Fruit fly (Drosophila melanogaster) whole organism, embryonic: ENCODE data around the gene CG14017.

Source experiments
- Bteb2 ChIP-seq: fragments of 200-800 bp; sonication (Bioruptor generic); optimal IDR thresholded peaks from 2 replicates; lab custom pipeline; 2016; ENCODE audit warnings: missing biosample characterization, missing genetic modification characterization
- CG10431 ChIP-seq: fragments of 200-800 bp; sonication (Bioruptor generic); optimal IDR thresholded peaks from 3 replicates; lab custom pipeline; 2018; ENCODE audit warnings: missing biosample characterization, mild to moderate bottlenecking, missing genetic modification characterization
- CG10565 ChIP-seq: fragments of 200-800 bp; sonication (Bioruptor generic); optimal IDR thresholded peaks from 3 replicates; lab custom pipeline; 2016; ENCODE audit warnings: missing biosample characterization, mild to moderate bottlenecking, missing genetic modification characterization
- CG11560 ChIP-seq: fragments of 200-800 bp; sonication (Bioruptor generic); IDR thresholded peaks from 3 replicates; pipeline ENCODE4 v1.3.6; 2022; ENCODE audit warnings: missing biosample characterization, missing genetic modification characterization
- CG11723 ChIP-seq: fragments of 200-800 bp; sonication (Bioruptor generic); optimal IDR thresholded peaks from 2 replicates; lab custom pipeline; 2017; ENCODE audit warnings: missing biosample characterization, mild to moderate bottlenecking, missing genetic modification characterization
- CG12769 ChIP-seq: fragments of 200-800 bp; sonication (Bioruptor generic); optimal IDR thresholded peaks from 2 replicates; lab custom pipeline; 2019; ENCODE audit warnings: missing biosample characterization, mild to moderate bottlenecking, missing genetic modification characterization, moderate library complexity
- CG13894 ChIP-seq: fragments of 200-800 bp; sonication (Bioruptor generic); optimal IDR thresholded peaks from 3 replicates; lab custom pipeline; 2018; ENCODE audit warnings: missing biosample characterization, mild to moderate bottlenecking, missing genetic modification characterization, moderate library complexity
- CG14014 ChIP-seq: fragments of 200-800 bp; sonication (Bioruptor generic); IDR thresholded peaks from 2 replicates; pipeline ENCODE4 v1.3.6; 2022; ENCODE audit warnings: missing biosample characterization, missing genetic modification characterization
- CG15601 ChIP-seq: fragments of 200-800 bp; sonication (Bioruptor generic); optimal IDR thresholded peaks from 3 replicates; lab custom pipeline; 2019; ENCODE audit warnings: missing biosample characterization, mild to moderate bottlenecking, missing genetic modification characterization, moderate library complexity
- CG1603 ChIP-seq: fragments of 200-800 bp; sonication (Bioruptor generic); optimal IDR thresholded peaks from 2 replicates; lab custom pipeline; 2019; ENCODE audit warnings: missing biosample characterization, mild to moderate bottlenecking, missing genetic modification characterization, moderate library complexity
- CG17361 ChIP-seq: fragments of 200-800 bp; sonication (Bioruptor generic); IDR thresholded peaks from 3 replicates; pipeline ENCODE4 v1.3.6; 2022; ENCODE audit warnings: missing biosample characterization, missing genetic modification characterization
- CG1792 ChIP-seq: fragments of 200-800 bp; sonication (Bioruptor generic); optimal IDR thresholded peaks from 2 replicates; lab custom pipeline; 2016; ENCODE audit warnings: missing biosample characterization, missing genetic modification characterization
- CG18476 ChIP-seq: fragments of 200-800 bp; sonication (Bioruptor generic); optimal IDR thresholded peaks from 2 replicates; lab custom pipeline; 2016; ENCODE audit warnings: missing biosample characterization, mild to moderate bottlenecking, missing genetic modification characterization
- CG32772 ChIP-seq: fragments of 200-800 bp; sonication (Bioruptor generic); IDR thresholded peaks from 2 replicates; pipeline ENCODE4 v1.3.6; 2022; ENCODE audit warnings: missing biosample characterization, missing genetic modification characterization
- CG33557 ChIP-seq: fragments of 200-800 bp; sonication (Bioruptor generic); optimal IDR thresholded peaks from 2 replicates; lab custom pipeline; 2019; ENCODE audit warnings: missing biosample characterization, mild to moderate bottlenecking, missing genetic modification characterization, moderate library complexity
- CG3995 ChIP-seq: fragments of 200-800 bp; sonication (Bioruptor generic); optimal IDR thresholded peaks from 3 replicates; lab custom pipeline; 2016; ENCODE audit warnings: missing biosample characterization, missing genetic modification characterization
- CG4328 ChIP-seq: fragments of 200-800 bp; sonication (Bioruptor generic); optimal IDR thresholded peaks from 3 replicates; lab custom pipeline; 2017; ENCODE audit warnings: missing biosample characterization, missing genetic modification reagents, missing genetic modification characterization
- CG4360 ChIP-seq: fragments of 200-800 bp; sonication (Bioruptor generic); IDR thresholded peaks from 2 replicates; pipeline ENCODE4 v1.3.6; 2022; ENCODE audit warnings: missing biosample characterization, missing genetic modification characterization
- CG5245 ChIP-seq: fragments of 200-800 bp; sonication (Bioruptor generic); optimal IDR thresholded peaks from 3 replicates; lab custom pipeline; 2016; ENCODE audit warnings: missing biosample characterization, missing genetic modification characterization
- CG6175 ChIP-seq: fragments of 200-800 bp; sonication (Bioruptor generic); IDR thresholded peaks from 3 replicates; pipeline ENCODE4 v1.3.6; 2022; ENCODE audit warnings: missing biosample characterization, missing genetic modification characterization
- CG9797 ChIP-seq: fragments of 200-800 bp; sonication (Bioruptor generic); optimal IDR thresholded peaks from 3 replicates; lab custom pipeline; 2018; ENCODE audit warnings: missing biosample characterization, mild to moderate bottlenecking, missing genetic modification characterization
- Eip74EF ChIP-seq, 2 experiments: fragments of 200-800 bp in 1 of 2; fragments of >200 bp in 1 of 2; sonication (Bioruptor generic) in 1 of 2; optimal IDR thresholded peaks; 2 replicates each; lab custom pipeline; 2017 to 2019; ENCODE audit warnings: missing biosample characterization in 2 of 2, missing genetic modification characterization in 2 of 2, mild to moderate bottlenecking in 1 of 2, moderate library complexity in 1 of 2
- HLH54F ChIP-seq: fragments of 200-800 bp; sonication (Bioruptor generic); optimal IDR thresholded peaks from 3 replicates; lab custom pipeline; 2016; ENCODE audit warnings: missing biosample characterization, missing genetic modification characterization
- Mrtf ChIP-seq: fragments of 200-800 bp; sonication (Bioruptor generic); IDR thresholded peaks from 3 replicates; pipeline ENCODE4 v1.3.6; 2022; ENCODE audit warnings: missing biosample characterization, missing genetic modification characterization
- Nf-YA ChIP-seq: fragments of 200-800 bp; sonication (Bioruptor generic); IDR thresholded peaks from 2 replicates; pipeline ENCODE4 v1.3.6; 2022; ENCODE audit warnings: missing biosample characterization, missing genetic modification characterization
- Oaz ChIP-seq: fragments of 200-800 bp; sonication (Bioruptor generic); IDR thresholded peaks from 2 replicates; pipeline ENCODE4 v1.3.6; 2022; ENCODE audit warnings: missing biosample characterization, missing genetic modification characterization
- Rfx ChIP-seq: fragments of 200-800 bp; sonication (Bioruptor generic); IDR thresholded peaks from 2 replicates; pipeline ENCODE4 v1.3.6; 2022; ENCODE audit warnings: missing biosample characterization, missing genetic modification characterization
- Sox100B ChIP-seq: fragments of 200-800 bp; sonication (Bioruptor generic); optimal IDR thresholded peaks from 3 replicates; lab custom pipeline; 2018; ENCODE audit warnings: missing biosample characterization, mild to moderate bottlenecking, missing genetic modification characterization
- YL-1 ChIP-seq: fragments of 200-800 bp; sonication (Bioruptor generic); optimal IDR thresholded peaks from 3 replicates; lab custom pipeline; 2017; ENCODE audit warnings: missing biosample characterization, mild to moderate bottlenecking, missing genetic modification characterization
- ab ChIP-seq: fragments of 200-800 bp; sonication (Bioruptor generic); optimal IDR thresholded peaks from 2 replicates; lab custom pipeline; 2016; ENCODE audit warnings: missing biosample characterization, missing genetic modification characterization
- ac ChIP-seq: fragments of 200-800 bp; sonication (Bioruptor generic); optimal IDR thresholded peaks from 3 replicates; lab custom pipeline; 2017; ENCODE audit warnings: missing biosample characterization, mild to moderate bottlenecking, missing genetic modification characterization
- ato ChIP-seq: fragments of 200-800 bp; sonication (Bioruptor generic); IDR thresholded peaks from 2 replicates; pipeline ENCODE4 v1.3.6; 2022; ENCODE audit warnings: missing biosample characterization, missing genetic modification characterization; ENCODE audit not compliant: partially characterized antibody
- az2 ChIP-seq: fragments of 200-800 bp; sonication (Bioruptor generic); optimal IDR thresholded peaks from 3 replicates; lab custom pipeline; 2016; ENCODE audit warnings: missing biosample characterization, missing genetic modification characterization
- bsh ChIP-seq, 2 experiments: fragments of 200-800 bp; sonication (Bioruptor generic); optimal IDR thresholded peaks; 2 replicates each; lab custom pipeline; 2017 to 2018; ENCODE audit warnings: mild to moderate bottlenecking in 2 of 2, missing biosample characterization in 2 of 2, missing genetic modification characterization in 2 of 2, moderate library complexity in 1 of 2
- cato ChIP-seq: fragments of 200-800 bp; sonication (Bioruptor generic); optimal IDR thresholded peaks from 2 replicates; lab custom pipeline; 2016; ENCODE audit warnings: missing biosample characterization, missing genetic modification characterization, borderline replicate concordance
- exex ChIP-seq: fragments of 200-800 bp; sonication (Bioruptor generic); optimal IDR thresholded peaks from 4 replicates; lab custom pipeline; 2018; ENCODE audit warnings: missing biosample characterization, mild to moderate bottlenecking, missing genetic modification characterization, moderate library complexity
- gsb-n ChIP-seq: fragments of 200-800 bp; sonication (Bioruptor generic); optimal IDR thresholded peaks from 3 replicates; lab custom pipeline; 2018; ENCODE audit warnings: missing biosample characterization, mild to moderate bottlenecking, missing genetic modification characterization
- p53 ChIP-seq: fragments of 200-800 bp; sonication (Bioruptor generic); optimal IDR thresholded peaks from 2 replicates; lab custom pipeline; 2016; ENCODE audit warnings: missing biosample characterization, missing genetic modification characterization
- psq ChIP-seq: fragments of 200-800 bp; sonication (Bioruptor generic); optimal IDR thresholded peaks from 2 replicates; lab custom pipeline; 2017; ENCODE audit warnings: missing biosample characterization, missing genetic modification characterization
- repo ChIP-seq: fragments of 200-800 bp; sonication (Bioruptor generic); optimal IDR thresholded peaks from 2 replicates; lab custom pipeline; 2016; ENCODE audit warnings: missing biosample characterization, missing genetic modification characterization
- rib ChIP-seq: fragments of 200-800 bp; sonication (Bioruptor generic); IDR thresholded peaks from 2 replicates; pipeline ENCODE4 v1.3.6; 2022; ENCODE audit warnings: missing biosample characterization, missing genetic modification characterization
- scrt ChIP-seq: fragments of 200-800 bp; sonication (Bioruptor generic); optimal IDR thresholded peaks from 2 replicates; lab custom pipeline; 2018; ENCODE audit warnings: missing biosample characterization, mild to moderate bottlenecking, missing genetic modification characterization, moderate library complexity
- seq ChIP-seq: fragments of 200-800 bp; sonication (Bioruptor generic); IDR thresholded peaks from 2 replicates; pipeline ENCODE4 v1.3.6; 2022; ENCODE audit warnings: missing biosample characterization, missing genetic modification characterization
- sr ChIP-seq: fragments of 200-800 bp; sonication (Bioruptor generic); IDR thresholded peaks from 3 replicates; pipeline ENCODE4 v1.3.6; 2022; ENCODE audit warnings: missing biosample characterization, missing genetic modification characterization
- stc ChIP-seq: fragments of 200-800 bp; sonication (Bioruptor generic); IDR thresholded peaks from 2 replicates; pipeline ENCODE4 v1.3.6; 2022; ENCODE audit warnings: missing biosample characterization, missing genetic modification characterization
- wor ChIP-seq: fragments of 200-800 bp; sonication (Bioruptor generic); IDR thresholded peaks from 2 replicates; pipeline ENCODE4 v1.3.6; 2022; ENCODE audit warnings: missing biosample characterization, missing genetic modification characterization
- z ChIP-seq: fragments of 200-800 bp; sonication (Bioruptor generic); IDR thresholded peaks from 3 replicates; pipeline ENCODE4 v1.3.6; 2022; ENCODE audit warnings: missing biosample characterization, missing genetic modification characterization
- zfh1 ChIP-seq: fragments of 200-800 bp; sonication (Bioruptor generic); IDR thresholded peaks from 3 replicates; pipeline ENCODE4 v1.3.6; 2022; ENCODE audit warnings: missing biosample characterization, missing genetic modification characterization

Gene CG14017

DNA sequence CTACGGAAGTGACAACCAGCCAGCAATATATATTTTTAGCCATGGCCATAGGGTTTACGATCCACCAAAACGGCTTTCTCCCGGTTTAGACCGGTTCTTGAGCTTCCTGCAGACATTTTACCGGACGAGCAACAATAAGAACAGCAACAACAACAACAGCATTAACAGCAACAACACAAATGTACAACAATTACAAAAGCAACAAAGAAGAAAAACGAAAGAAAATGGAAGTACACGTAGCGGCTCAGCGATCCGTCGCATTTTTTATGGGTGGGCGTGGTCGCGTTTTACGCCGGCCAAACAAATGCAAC lies 7.5 kb upstream of the CG14017 start:
- no peak for TF ChIP-seq seq (GFP tag; lab: Robert Waterston, UW)
- TF ChIP-seq Oaz = 0 out of 2 replicates have a peak, but pooled peaks have one; percentile 37
- no peak for TF ChIP-seq Eip74EF (GFP tag; optimal IDR thresholded peaks at IDR 0.05; lab: Kevin White, UChicago)
- TF ChIP-seq bsh (GFP tag; optimal IDR thresholded peaks at IDR 0.05; lab: Kevin White, UChicago) = peak in 1 of 2 experiments; percentile 52
- no peak for TF ChIP-seq z (GFP tag; lab: Robert Waterston, UW)
- no peak for TF ChIP-seq ato (GFP tag; lab: Robert Waterston, UW)
- no peak for TF ChIP-seq cato (GFP tag; lab: Kevin White, UChicago)
- no peak for TF ChIP-seq CG13894 (tag; lab: Kevin White, UChicago)
- TF ChIP-seq HLH54F (GFP tag; lab: Kevin White, UChicago) = peak; percentile 22
- TF ChIP-seq sr = peak; percentile 58; the same call in 1 of the 3 replicates
- peak; percentile 85 for TF ChIP-seq CG4360 (GFP tag; lab: Robert Waterston, UW)
- peak; percentile 5 for TF ChIP-seq CG12769
- TF ChIP-seq exex (tag; lab: Kevin White, UChicago) = no peak
- TF ChIP-seq CG32772 (GFP tag; lab: Robert Waterston, UW) = no peak
- TF ChIP-seq, all 482 proteins: peak for 6

dm6 chr2L:5546518-5547287 lies 7.0 kb upstream of the CG14017 start, which contains the start of gene Oscillin:
Oscillin (plus strand) TSS chr2L:5547086.
- TF ChIP-seq scrt (peak; percentile 52), bsh (GFP tag; optimal IDR thresholded peaks at IDR 0.05; lab: Kevin White, UChicago) (peak in 1 of 2 experiments; percentile 93), CG1792 (peak; percentile 40), CG18476 (GFP tag; lab: Kevin White, UChicago) (peak; percentile 70), ac (GFP tag; lab: Kevin White, UChicago) (no peak), CG4328 (peak; percentile 78), CG3995 (no peak), z (GFP tag; lab: Robert Waterston, UW) (peak; percentile 98), CG10565 (GFP tag; lab: Kevin White, UChicago) (peak; percentile 27), Mrtf (GFP tag; lab: Robert Waterston, UW) (peak; percentile 75; the same call in 1 of the 3 replicates), gsb-n (peak; percentile 89), ab (GFP tag; lab: Kevin White, UChicago) (no peak), repo (GFP tag; lab: Kevin White, UChicago) (no peak), CG5245 (GFP tag; lab: Kevin White, UChicago) (peak; percentile 67), Rfx (GFP tag; lab: Robert Waterston, UW) (peak; percentile 87), psq (GFP tag; lab: Kevin White, UChicago) (peak; percentile 88), rib (peak; percentile 45; the same call in 1 of the 2 replicates), CG1603 (tag; lab: Kevin White, UChicago) (no peak), CG11560 (no peak), CG17361 (GFP tag; lab: Robert Waterston, UW) (peak; percentile 93), CG10431 (GFP tag; lab: Kevin White, UChicago) (peak; percentile 77), sr (no peak), CG14014 (GFP tag; lab: Robert Waterston, UW) (peak; percentile 91), Nf-YA (GFP tag; lab: Robert Waterston, UW) (peak; percentile 75), zfh1 (GFP tag; lab: Robert Waterston, UW) (peak; percentile 84), wor (GFP tag; lab: Robert Waterston, UW) (peak; percentile 64), CG15601 (tag; lab: Kevin White, UChicago) (peak; percentile 90), YL-1 (GFP tag; lab: Kevin White, UChicago) (peak; percentile 49), az2 (GFP tag; lab: Kevin White, UChicago) (peak; percentile 77), p53 (GFP tag; lab: Kevin White, UChicago) (no peak), Bteb2 (GFP tag; lab: Kevin White, UChicago) (peak; percentile 79), CG6175 (GFP tag; lab: Robert Waterston, UW) (no peak), stc (peak; percentile 94), CG9797 (GFP tag; lab: Kevin White, UChicago) (no peak), Sox100B (GFP tag; lab: Kevin White, UChicago) (peak; percentile 88), CG33557 (GFP tag; lab: Kevin White, UChicago) (peak; percentile 17), CG11723 (GFP tag; lab: Kevin White, UChicago) (peak; percentile 61)
